Worm (Caenorhabditis elegans): Measurements from ENCODE around the gene C08F8.3.

Gene C08F8.3

ce11 chrIV:11125604-11126003 lies 29.2 kb upstream of the C08F8.3 start (continued):
- TF ChIP-seq lir-3 (tag; optimal IDR thresholded peaks at IDR 0.05; ENCODE audit: poor library complexity) (no peak), nhr-19 (GFP tag; conservative IDR thresholded peaks at IDR 0.05) (no peak), nhr-12 (tag; optimal IDR thresholded peaks at IDR 0.05) (no peak), egl-13 (tag; optimal IDR thresholded peaks at IDR 0.05) (no peak), unc-30 (tag; optimal IDR thresholded peaks at IDR 0.05) (no peak), mep-1 (tag; optimal IDR thresholded peaks at IDR 0.05) (no peak), pag-3 (tag; optimal IDR thresholded peaks at IDR 0.05; ENCODE audit: borderline replicate concordance, insufficient read depth) (no peak), ceh-82 (tag; optimal IDR thresholded peaks at IDR 0.05) (peak in 1 of 3 experiments; percentile 22)

ce11 chrIV:11126004-11126027 lies 29.0 kb upstream of the C08F8.3 start, which contains the start of gene swsn-4:
Gene swsn-4 (plus strand): TSS chrIV:11126024.
- TF ChIP-seq ceh-82 (tag; optimal IDR thresholded peaks at IDR 0.05) (no peak), pqm-1 (tag; optimal IDR thresholded peaks at IDR 0.05) (no peak), fos-1 (tag; optimal IDR thresholded peaks at IDR 0.05) (no peak), pax-3 (tag; optimal IDR thresholded peaks at IDR 0.05) (no peak), unc-130 (tag; optimal IDR thresholded peaks at IDR 0.05) (no peak), dpl-1 (GFP tag; optimal IDR thresholded peaks at IDR 0.05) (no peak), hpl-2 (GFP tag; optimal IDR thresholded peaks at IDR 0.05) (no peak), lin-14 (GFP tag; optimal IDR thresholded peaks at IDR 0.05) (no peak), Y116A8C.19 (tag; optimal IDR thresholded peaks at IDR 0.05; ENCODE audit: borderline replicate concordance) (no peak), aha-1 (tag; optimal IDR thresholded peaks at IDR 0.05) (no peak)

- TF ChIP-seq nhr-85 (tag) = no peak
- no peak for TF ChIP-seq nhr-76 (tag; optimal IDR thresholded peaks at IDR 0.05)
- no peak for TF ChIP-seq mab-9 (GFP tag; IDR thresholded peaks at IDR 0.05)
- no peak for TF ChIP-seq skn-1 (tag; optimal IDR thresholded peaks at IDR 0.05)
- TF ChIP-seq lin-35 (GFP tag; optimal IDR thresholded peaks at IDR 0.05) = no peak
- no peak for TF ChIP-seq snu-23 (GFP tag; optimal IDR thresholded peaks at IDR 0.05)
- TF ChIP-seq unc-30 (tag; optimal IDR thresholded peaks at IDR 0.05) = no peak
- no peak for TF ChIP-seq ceh-8 (GFP tag; optimal IDR thresholded peaks at IDR 0.05)
- no peak for TF ChIP-seq aly-2 (tag; optimal IDR thresholded peaks at IDR 0.05)
- TF ChIP-seq lin-15B (tag; optimal IDR thresholded peaks at IDR 0.05) = no peak
- TF ChIP-seq nhr-77 (tag; optimal IDR thresholded peaks at IDR 0.05) = no peak
- no peak for TF ChIP-seq efl-1 (optimal IDR thresholded peaks at IDR 0.05)
- TF ChIP-seq efl-1 (GFP tag; optimal IDR thresholded peaks at IDR 0.05 in 1 of 2) = no peak
- no peak for TF ChIP-seq ceh-82 (tag; optimal IDR thresholded peaks at IDR 0.05)
- TF ChIP-seq zag-1 (tag; optimal IDR thresholded peaks at IDR 0.05) = no peak
- TF ChIP-seq ceh-88 (GFP tag; IDR thresholded peaks at IDR 0.05) = no peak
- no peak for TF ChIP-seq ztf-4 (tag; optimal IDR thresholded peaks at IDR 0.05)
- no peak for TF ChIP-seq alr-1 (tag; optimal IDR thresholded peaks at IDR 0.05; ENCODE audit: borderline replicate concordance)
- no peak for TF ChIP-seq lsy-2 (tag; optimal IDR thresholded peaks at IDR 0.05)
These were observed 28.8 kb upstream of the C08F8.3 start for ce11 chrIV:11126028-11126427.

ce11 chrIV:11130774-11131173 lies 24.1 kb upstream of the C08F8.3 start:
- TF ChIP-seq pqm-1 (tag; optimal IDR thresholded peaks at IDR 0.05) (no peak), sptf-1 (tag; optimal IDR thresholded peaks at IDR 0.05) (no peak), nhr-71 (tag; optimal IDR thresholded peaks at IDR 0.05) (peak; percentile 8), fkh-4 (tag; optimal IDR thresholded peaks at IDR 0.05; ENCODE audit: borderline replicate concordance) (no peak), elt-2 (tag; optimal IDR thresholded peaks at IDR 0.05) (peak; percentile 1), rnt-1 (tag; optimal IDR thresholded peaks at IDR 0.05) (peak; percentile 31), lsy-2 (tag; optimal IDR thresholded peaks at IDR 0.05) (peak in 1 of 2 experiments; percentile 28), efl-1 (optimal IDR thresholded peaks at IDR 0.05) (no peak), efl-1 (GFP tag; optimal IDR thresholded peaks at IDR 0.05 in 1 of 2) (peak in 1 of 2 experiments; percentile 66)

Measured in whole organism, L1 larva.